Worm (Caenorhabditis elegans): ENCODE measurements around the gene srx-137.

srx-137 gene

DNA sequence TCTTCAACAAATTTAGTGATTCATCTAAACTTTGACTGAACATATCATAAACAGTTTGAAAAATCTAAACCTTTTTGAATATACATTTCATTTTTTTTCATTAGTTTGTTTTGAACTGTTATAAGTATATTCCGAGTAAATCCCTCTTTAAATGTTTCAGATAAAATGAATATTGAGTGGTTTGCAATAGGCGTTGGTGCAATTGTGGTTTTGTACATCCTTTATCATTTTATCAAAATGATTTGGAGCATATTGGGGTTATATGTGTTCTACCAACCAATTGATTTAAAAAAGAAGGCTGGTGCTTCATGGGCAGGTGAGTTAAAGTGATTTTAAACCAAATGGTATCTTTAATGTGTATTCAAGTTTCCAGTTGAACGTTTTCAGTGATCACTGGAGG lies 41.8 kb downstream of the srx-137 start, which contains the start of gene stdh-3:
Gene stdh-3, plus strand, starts transcription at position 166 of the 400 bp plus-strand sequence.
- TF ChIP-seq nhr-12 (tag; optimal IDR thresholded peaks at IDR 0.05), result no peak
- no peak for TF ChIP-seq ces-1 (GFP tag; optimal IDR thresholded peaks at IDR 0.05)
- no peak for TF ChIP-seq bed-3 (GFP tag; optimal IDR thresholded peaks at IDR 0.05)
- TF ChIP-seq sem-2 (GFP tag; optimal IDR thresholded peaks at IDR 0.05), result no peak
- TF ChIP-seq ceh-39 (tag; optimal IDR thresholded peaks at IDR 0.05), result no peak
- no peak for TF ChIP-seq ceh-83 (GFP tag; optimal IDR thresholded peaks at IDR 0.05)
- no peak for TF ChIP-seq unc-120 (tag; optimal IDR thresholded peaks at IDR 0.05; ENCODE audit: poor library complexity, severe bottlenecking)
- no peak for TF ChIP-seq ceh-43 (GFP tag; optimal IDR thresholded peaks at IDR 0.05)
- TF ChIP-seq elt-1 (tag; optimal IDR thresholded peaks at IDR 0.05; ENCODE audit: borderline replicate concordance, insufficient read depth), result no peak
- no peak for TF ChIP-seq nhr-76 (tag; optimal IDR thresholded peaks at IDR 0.05)
- TF ChIP-seq ztf-11 (tag; optimal IDR thresholded peaks at IDR 0.05), result no peak
- TF ChIP-seq nhr-237 (tag; optimal IDR thresholded peaks at IDR 0.05), result no peak
- no peak for TF ChIP-seq pha-4 (tag; optimal IDR thresholded peaks at IDR 0.05)
- TF ChIP-seq cnd-1 (tag; optimal IDR thresholded peaks at IDR 0.05), result no peak

ce11 chrV:13906166-13906565 lies 43.6 kb downstream of the srx-137 start, which contains the start of gene stdh-1:
stdh-1 (plus strand) TSS chrV:13906492.
- no peak for TF ChIP-seq unc-39 (tag; optimal IDR thresholded peaks at IDR 0.05)
- TF ChIP-seq ces-1 (GFP tag; optimal IDR thresholded peaks at IDR 0.05), result peak; percentile 79

DNA sequence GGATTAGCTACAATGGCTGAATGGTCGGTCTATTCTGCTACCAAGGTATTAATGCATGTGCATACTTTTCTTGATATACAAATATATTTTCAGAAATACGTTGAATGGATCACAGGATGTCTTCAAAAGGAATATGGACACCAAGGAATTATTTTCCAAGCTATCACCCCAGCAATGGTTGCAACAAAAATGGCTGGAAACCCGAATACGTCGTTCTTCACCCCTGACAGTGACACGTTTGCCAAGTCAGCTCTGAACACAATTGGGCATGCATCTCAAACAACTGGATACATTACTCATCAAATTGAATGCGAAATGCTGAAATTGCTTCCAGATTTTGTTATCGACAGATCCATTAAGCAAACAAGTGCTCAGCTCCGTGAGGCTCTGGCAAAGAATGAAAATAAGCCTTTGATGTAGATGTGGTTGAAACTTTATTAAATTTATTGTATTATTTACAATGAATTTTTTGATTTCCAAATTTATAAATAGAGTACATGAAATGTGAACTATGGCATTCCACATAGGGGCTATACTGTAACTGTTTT lies 45.0 kb downstream of the srx-137 start:
- TF ChIP-seq ceh-83 (GFP tag; optimal IDR thresholded peaks at IDR 0.05) (no peak), elt-1 (tag; optimal IDR thresholded peaks at IDR 0.05; ENCODE audit: borderline replicate concordance, insufficient read depth) (no peak), M03D4.4 (tag; optimal IDR thresholded peaks at IDR 0.05) (no peak), unc-62 (GFP tag; optimal IDR thresholded peaks at IDR 0.05) (no peak), pha-4 (tag; optimal IDR thresholded peaks at IDR 0.05) (no peak), ceh-39 (tag; optimal IDR thresholded peaks at IDR 0.05) (no peak), bed-3 (GFP tag; optimal IDR thresholded peaks at IDR 0.05) (no peak)

DNA sequence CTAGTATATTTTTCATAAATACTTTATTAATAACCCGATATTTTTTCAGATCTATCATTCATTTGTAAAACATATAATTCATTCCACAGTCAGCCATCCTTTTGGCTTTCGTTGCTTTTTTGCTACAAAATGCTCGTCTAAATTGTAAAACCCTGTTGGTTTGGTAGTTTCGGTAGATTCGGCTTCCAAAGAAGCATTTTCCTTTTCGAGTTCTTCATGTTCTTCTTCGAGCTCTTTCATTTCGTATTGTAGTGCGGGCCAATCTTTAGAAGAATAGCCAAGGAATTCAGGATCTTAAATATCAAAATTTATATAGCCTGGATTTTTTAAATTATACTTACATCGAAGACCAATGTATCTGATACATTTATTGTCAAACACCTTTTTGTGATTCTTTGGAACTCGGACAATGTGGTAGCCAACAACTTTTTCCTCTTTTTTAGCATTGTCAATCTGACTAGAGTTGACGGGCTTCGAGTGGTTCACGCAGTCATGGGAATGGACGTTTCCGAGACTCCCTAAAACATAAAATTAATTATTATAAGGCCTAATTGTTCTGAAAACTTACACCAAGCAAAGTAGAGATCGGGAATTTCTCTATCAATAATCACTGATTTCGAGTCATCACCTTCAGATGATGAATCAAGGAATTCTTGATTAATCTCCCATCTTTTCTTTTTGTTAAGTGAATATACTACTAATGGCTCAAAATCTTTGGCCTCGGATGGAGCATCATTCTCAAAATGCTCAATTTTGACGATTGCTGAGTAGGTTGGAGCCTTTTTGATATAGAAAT lies 45.7 kb downstream of the srx-137 start:
- no peak for TF ChIP-seq nhr-2 (tag; optimal IDR thresholded peaks at IDR 0.05)
- TF ChIP-seq unc-120 (tag; optimal IDR thresholded peaks at IDR 0.05; ENCODE audit: poor library complexity, severe bottlenecking), result no peak
- TF ChIP-seq nhr-76 (tag; optimal IDR thresholded peaks at IDR 0.05), result no peak
- TF ChIP-seq nhr-237 (tag; optimal IDR thresholded peaks at IDR 0.05), result no peak
- no peak for TF ChIP-seq blmp-1 (tag; optimal IDR thresholded peaks at IDR 0.05)
- no peak for TF ChIP-seq M03D4.4 (tag; optimal IDR thresholded peaks at IDR 0.05)
- TF ChIP-seq tbx-8 (GFP tag; optimal IDR thresholded peaks at IDR 0.05), result no peak
- TF ChIP-seq nhr-12 (tag; optimal IDR thresholded peaks at IDR 0.05), result no peak
- no peak for TF ChIP-seq lin-13 (tag; optimal IDR thresholded peaks at IDR 0.05)
- TF ChIP-seq unc-39 (tag; optimal IDR thresholded peaks at IDR 0.05), result no peak
- no peak for TF ChIP-seq ztf-11 (tag; optimal IDR thresholded peaks at IDR 0.05)
- TF ChIP-seq sptf-1 (tag; optimal IDR thresholded peaks at IDR 0.05), result no peak

DNA sequence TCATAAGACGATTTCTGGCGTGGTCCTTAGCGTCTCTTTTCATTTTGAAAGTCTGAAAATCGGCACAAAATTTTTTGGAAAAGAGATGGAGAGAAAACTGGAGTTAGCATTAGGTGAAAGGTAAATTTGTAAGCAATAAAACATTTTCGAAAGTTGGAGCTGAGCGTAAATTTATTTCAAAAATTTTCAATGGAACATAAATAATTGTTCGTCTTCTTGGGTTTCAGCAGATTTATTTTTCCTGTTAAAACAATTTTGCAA lies 46.2 kb downstream of the srx-137 start, which contains the start of gene C06B3.6:
Gene C06B3.6, minus strand, starts transcription at position 52 of the 261 bp plus-strand sequence.
- no peak for TF ChIP-seq nhr-76 (tag; optimal IDR thresholded peaks at IDR 0.05)
- TF ChIP-seq hlh-1 (tag; optimal IDR thresholded peaks at IDR 0.05), result no peak
- TF ChIP-seq ceh-83 (GFP tag; optimal IDR thresholded peaks at IDR 0.05), result no peak
- TF ChIP-seq elt-1 (tag; optimal IDR thresholded peaks at IDR 0.05; ENCODE audit: borderline replicate concordance, insufficient read depth), result no peak
- no peak for TF ChIP-seq unc-62 (GFP tag; optimal IDR thresholded peaks at IDR 0.05)
- TF ChIP-seq bed-3 (GFP tag; optimal IDR thresholded peaks at IDR 0.05), result no peak
- TF ChIP-seq ceh-39 (tag; optimal IDR thresholded peaks at IDR 0.05), result no peak
- TF ChIP-seq unc-120 (tag; optimal IDR thresholded peaks at IDR 0.05; ENCODE audit: poor library complexity, severe bottlenecking), result no peak
- TF ChIP-seq unc-39 (tag; optimal IDR thresholded peaks at IDR 0.05), result no peak
- TF ChIP-seq mab-5 (tag; optimal IDR thresholded peaks at IDR 0.05), result no peak

DNA sequence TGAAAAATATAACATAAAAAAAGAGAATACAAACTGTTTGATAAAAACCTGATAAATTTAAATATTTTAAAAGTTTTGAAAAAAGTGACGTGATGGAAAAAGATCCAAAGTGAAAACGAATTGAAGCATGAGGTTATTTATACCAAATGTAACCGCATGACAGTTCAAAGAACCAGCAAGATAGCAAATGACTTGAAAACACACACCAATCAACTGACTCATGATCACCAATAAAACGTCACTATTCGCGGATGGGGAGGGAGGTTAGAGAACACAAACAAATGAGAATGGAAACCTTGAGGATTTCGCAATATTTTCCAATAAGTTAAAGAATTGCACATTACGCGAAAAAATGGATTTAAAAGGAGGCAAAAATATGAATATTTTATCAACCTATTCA lies 46.8 kb downstream of the srx-137 start, which contains the start of gene C06B3.7:
Gene C06B3.7, plus strand, starts transcription at position 287 of the 400 bp plus-strand sequence.
- no peak for TF ChIP-seq unc-120 (tag; optimal IDR thresholded peaks at IDR 0.05; ENCODE audit: poor library complexity, severe bottlenecking)
- no peak for TF ChIP-seq zip-8 (tag; optimal IDR thresholded peaks at IDR 0.05)
- no peak for TF ChIP-seq elt-3 (tag; optimal IDR thresholded peaks at IDR 0.05)
- no peak for TF ChIP-seq drap-1 (GFP tag; optimal IDR thresholded peaks at IDR 0.05)
- TF ChIP-seq ces-1 (GFP tag; optimal IDR thresholded peaks at IDR 0.05), result no peak
- no peak for TF ChIP-seq nhr-28 (tag; optimal IDR thresholded peaks at IDR 0.05)
- TF ChIP-seq nhr-2 (tag; optimal IDR thresholded peaks at IDR 0.05), result no peak
- TF ChIP-seq unc-62 (GFP tag; optimal IDR thresholded peaks at IDR 0.05), result no peak
- TF ChIP-seq bed-3 (GFP tag; optimal IDR thresholded peaks at IDR 0.05), result no peak
- no peak for TF ChIP-seq nhr-12 (tag; optimal IDR thresholded peaks at IDR 0.05)
- no peak for TF ChIP-seq nhr-76 (tag; optimal IDR thresholded peaks at IDR 0.05)
- TF ChIP-seq elt-1 (tag; optimal IDR thresholded peaks at IDR 0.05; ENCODE audit: borderline replicate concordance, insufficient read depth), result no peak
- TF ChIP-seq ceh-83 (GFP tag; optimal IDR thresholded peaks at IDR 0.05), result no peak
- TF ChIP-seq mls-2 (tag; optimal IDR thresholded peaks at IDR 0.05), result no peak
- TF ChIP-seq sem-2 (GFP tag; optimal IDR thresholded peaks at IDR 0.05), result no peak
- no peak for TF ChIP-seq pha-4 (tag; optimal IDR thresholded peaks at IDR 0.05)
- TF ChIP-seq snpc-4 (tag; optimal IDR thresholded peaks at IDR 0.05), result no peak
- no peak for TF ChIP-seq lsy-2 (tag; optimal IDR thresholded peaks at IDR 0.05)
- no peak for TF ChIP-seq sptf-1 (tag; optimal IDR thresholded peaks at IDR 0.05)

All from whole organism, mixed stage, embryonic.